Fruit fly (Drosophila melanogaster): ENCODE data around the gene CG13083.
A peak's percentile ranks its signal among the peaks of the same experiment; 100 is the strongest.

Gene CG13083

dm6 chr2L:19439598-19440230 lies 47.6 kb upstream of the CG13083 start (continued):
- TF ChIP-seq C15 (GFP tag; IDR thresholded peaks at IDR 0.05) = no peak
- TF ChIP-seq so (GFP tag; IDR thresholded peaks at IDR 0.05) = peak; percentile 76
- peak; percentile 67 for TF ChIP-seq Hr3 (GFP tag; optimal IDR thresholded peaks at IDR 0.05)
- peak; percentile 9 for TF ChIP-seq Sry-δ (GFP tag; optimal IDR thresholded peaks at IDR 0.05)
- TF ChIP-seq abd-A (tag; optimal IDR thresholded peaks at IDR 0.05) = no peak
- TF ChIP-seq CG7963 (GFP tag; IDR thresholded peaks at IDR 0.05; ENCODE audit: partially characterized antibody) = no peak
- TF ChIP-seq CG11247 (GFP tag; IDR thresholded peaks at IDR 0.05) = peak; percentile 53; the same call in 1 of the 2 replicates
- TF ChIP-seq ato (GFP tag; IDR thresholded peaks at IDR 0.05; ENCODE audit: partially characterized antibody) = no peak
- TF ChIP-seq BEAF-32 (GFP tag; optimal IDR thresholded peaks at IDR 0.05) = peak; percentile 7
- TF ChIP-seq H2.0 (GFP tag; IDR thresholded peaks at IDR 0.05) = peak; percentile 91
- TF ChIP-seq CG15073 (GFP tag; optimal IDR thresholded peaks at IDR 0.05) = no peak
- TF ChIP-seq kah (GFP tag; optimal IDR thresholded peaks at IDR 0.05) = peak; percentile 34
- TF ChIP-seq pros (GFP tag; optimal IDR thresholded peaks at IDR 0.05) = no peak
- peak; percentile 86 for TF ChIP-seq Oli (tag; optimal IDR thresholded peaks at IDR 0.05)
- TF ChIP-seq lbe (GFP tag; optimal IDR thresholded peaks at IDR 0.05) = no peak
- TF ChIP-seq Dref (GFP tag; IDR thresholded peaks at IDR 0.05) = no peak
- peak; percentile 75 for TF ChIP-seq CG14014 (GFP tag; IDR thresholded peaks at IDR 0.05)
- no peak for TF ChIP-seq CG34224 (GFP tag; IDR thresholded peaks at IDR 0.05; ENCODE audit: partially characterized antibody)
- TF ChIP-seq CG15011 (GFP tag; optimal IDR thresholded peaks at IDR 0.05) = peak; percentile 50
- TF ChIP-seq CG6175 (GFP tag; IDR thresholded peaks at IDR 0.05) = no peak
- peak; percentile 77 for TF ChIP-seq stc (GFP tag; IDR thresholded peaks at IDR 0.05)
- peak; percentile 61 for TF ChIP-seq pum (GFP tag; optimal IDR thresholded peaks at IDR 0.05)
- TF ChIP-seq gsb-n (tag; optimal IDR thresholded peaks at IDR 0.05) = peak; percentile 89
- no peak for TF ChIP-seq CG13287 (GFP tag; IDR thresholded peaks at IDR 0.05; ENCODE audit: partially characterized antibody)
- peak; percentile 9 for TF ChIP-seq CG15696 (tag; optimal IDR thresholded peaks at IDR 0.05)
- TF ChIP-seq tap (tag; optimal IDR thresholded peaks at IDR 0.05) = peak; percentile 72
- TF ChIP-seq dati (GFP tag; IDR thresholded peaks at IDR 0.05) = no peak; the same call in 1 of the 2 replicates
- TF ChIP-seq Gsc (GFP tag; IDR thresholded peaks at IDR 0.05) = 0 out of 2 replicates have a peak, but pooled peaks have one; percentile 36
- TF ChIP-seq ERR (GFP tag; optimal IDR thresholded peaks at IDR 0.05) = peak; percentile 14
- TF ChIP-seq TFAM (GFP tag; optimal IDR thresholded peaks at IDR 0.05) = no peak
- TF ChIP-seq seq (GFP tag; IDR thresholded peaks at IDR 0.05) = peak; percentile 89
- TF ChIP-seq CG8359 (GFP tag; optimal IDR thresholded peaks at IDR 0.05; ENCODE audit: borderline replicate concordance) = peak; percentile 47
- TF ChIP-seq CG9797 (GFP tag; optimal IDR thresholded peaks at IDR 0.05) = no peak
- TF ChIP-seq CG17568 (GFP tag; optimal IDR thresholded peaks at IDR 0.05) = peak; percentile 53
- peak; percentile 61; the same call in 1 of the 2 replicates for TF ChIP-seq rib (GFP tag; IDR thresholded peaks at IDR 0.05)
- TF ChIP-seq CG32532 (GFP tag; IDR thresholded peaks at IDR 0.05) = peak; percentile 70
- peak; percentile 51 for TF ChIP-seq CG4328 (GFP tag; optimal IDR thresholded peaks at IDR 0.05)
- TF ChIP-seq fu2 (GFP tag; optimal IDR thresholded peaks at IDR 0.05) = peak; percentile 13
- no peak for TF ChIP-seq MESR4 (GFP tag; optimal IDR thresholded peaks at IDR 0.05)
- TF ChIP-seq Max (GFP tag; optimal IDR thresholded peaks at IDR 0.05) = peak; percentile 20
- TF ChIP-seq CG7928 (GFP tag; optimal IDR thresholded peaks at IDR 0.05) = peak; percentile 24
- peak; percentile 69 for TF ChIP-seq caup (GFP tag; optimal IDR thresholded peaks at IDR 0.05; ENCODE audit: severe bottlenecking)
- peak; percentile 79 for TF ChIP-seq Ptx1 (GFP tag; IDR thresholded peaks at IDR 0.05)
- TF ChIP-seq CG2202 (tag; optimal IDR thresholded peaks at IDR 0.05) = peak; percentile 15
- no peak for TF ChIP-seq CG3838 (GFP tag; optimal IDR thresholded peaks at IDR 0.05)
- TF ChIP-seq CG31388 (GFP tag; optimal IDR thresholded peaks at IDR 0.05) = peak; percentile 23
- TF ChIP-seq Hand (GFP tag; optimal IDR thresholded peaks at IDR 0.05) = no peak
- no peak for TF ChIP-seq hkb (optimal IDR thresholded peaks at IDR 0.05)
- TF ChIP-seq hkb (GFP tag; IDR thresholded peaks at IDR 0.05) = peak; percentile 97
- TF ChIP-seq slbo (GFP tag; IDR thresholded peaks at IDR 0.05) = peak; percentile 85

Data from whole organism, embryonic.